Worm (Caenorhabditis elegans) whole organism, L4 larva: Measurements from ENCODE around the gene C05E11.2.
A peak's percentile ranks its signal among the peaks of the same experiment; 100 is the strongest.

ENCODE experiments used
- F26F4.8 ChIP-seq: fragments of 200-800 bp; sonication (Bioruptor generic); conservative IDR thresholded peaks from 2 replicates; pipeline ENCODE4 v1.3.6; 2022; ENCODE audit warnings: missing genetic modification characterization, missing compliant biosample characterization
- F37D6.2 ChIP-seq: sonication (generic microtip); optimal IDR thresholded peaks from 2 replicates; lab custom pipeline; 2016; ENCODE audit warnings: mild to moderate bottlenecking, missing genetic modification characterization, missing compliant biosample characterization
- F49E8.2 ChIP-seq: sonication (generic microtip); optimal IDR thresholded peaks from 2 replicates; lab custom pipeline; 2016; ENCODE audit warnings: missing compliant biosample characterization, mild to moderate bottlenecking, missing genetic modification characterization, borderline replicate concordance
- T20F7.1 ChIP-seq: fragments of 200-800 bp; sonication (Bioruptor generic); optimal IDR thresholded peaks from 2 replicates; lab custom pipeline; 2018; ENCODE audit warnings: mild to moderate bottlenecking, missing genetic modification characterization, missing compliant biosample characterization
- Y48G9A.11 ChIP-seq: fragments of 200-800 bp; sonication (Bioruptor generic); IDR thresholded peaks from 2 replicates; pipeline ENCODE4 v1.3.6; 2022; ENCODE audit warnings: missing genetic modification reagents, missing genetic modification characterization, missing compliant biosample characterization
- Y5F2A.4 ChIP-seq: fragments of 200-800 bp; sonication (Bioruptor generic); optimal IDR thresholded peaks from 2 replicates; lab custom pipeline; 2018; ENCODE audit warnings: mild to moderate bottlenecking, missing genetic modification characterization, missing compliant biosample characterization
- aha-1 ChIP-seq: fragments of 150-350 bp; peaks from one replicate; lab custom pipeline; 2014; ENCODE audit warnings: missing biosample characterization, missing genetic modification characterization
- ama-1 ChIP-seq: fragments of 150-350 bp; optimal IDR thresholded peaks from 2 replicates; lab custom pipeline; 2014; ENCODE audit warnings: inconsistent platforms, mixed read lengths
- arid-1 ChIP-seq: fragments of 200-800 bp; sonication (Bioruptor generic); conservative IDR thresholded peaks from 2 replicates; pipeline ENCODE4 v1.3.6; 2022; ENCODE audit warnings: missing genetic modification reagents, missing genetic modification characterization, missing compliant biosample characterization
- attf-4 ChIP-seq: sonication (generic microtip); optimal IDR thresholded peaks from 3 replicates; lab custom pipeline; 2017; ENCODE audit warnings: missing biosample characterization, missing genetic modification characterization
- ceh-20 ChIP-seq: fragments of 200-800 bp; sonication (Bioruptor generic); IDR thresholded peaks from 2 replicates; pipeline ENCODE4 v1.3.6; 2022; ENCODE audit warnings: missing genetic modification reagents, missing genetic modification characterization, missing compliant biosample characterization
- ceh-62 ChIP-seq: sonication (generic microtip); optimal IDR thresholded peaks from 2 replicates; lab custom pipeline; 2017; ENCODE audit warnings: missing biosample characterization, missing genetic modification characterization
- ceh-82 ChIP-seq: sonication (generic microtip); optimal IDR thresholded peaks from 2 replicates; lab custom pipeline; 2017; ENCODE audit warnings: missing biosample characterization, missing genetic modification characterization
- ces-1 ChIP-seq: fragments of 150-350 bp; sonication (generic microtip); optimal IDR thresholded peaks from 4 replicates; lab custom pipeline; 2014; ENCODE audit warnings: missing biosample characterization, missing genetic modification reagents, missing genetic modification characterization
- cey-2 ChIP-seq: sonication (generic microtip); optimal IDR thresholded peaks from 3 replicates; lab custom pipeline; 2017; ENCODE audit warnings: missing genetic modification characterization, mild to moderate bottlenecking, missing compliant biosample characterization, antibody characterized with exemption, borderline replicate concordance; ENCODE audit not compliant: insufficient read depth
- ctbp-1 ChIP-seq: fragments of 200-800 bp; sonication (Bioruptor generic); IDR thresholded peaks from 2 replicates; pipeline ENCODE4 v1.3.6; 2022; ENCODE audit warnings: missing genetic modification reagents, missing genetic modification characterization, missing compliant biosample characterization
- daf-16 ChIP-seq, 3 experiments: sonication (generic microtip); optimal IDR thresholded peaks; 2 replicates each; lab custom pipeline; 2016 to 2017; ENCODE audit warnings: missing genetic modification characterization in 3 of 3, missing genetic modification reagents in 3 of 3, mild to moderate bottlenecking in 2 of 3, missing compliant biosample characterization in 2 of 3, missing biosample characterization in 1 of 3, moderate library complexity in 1 of 3
- daf-19 ChIP-seq: fragments of 200-800 bp; sonication (Bioruptor generic); conservative IDR thresholded peaks from 2 replicates; pipeline ENCODE4 v1.3.6; 2022; ENCODE audit warnings: missing genetic modification characterization, missing compliant biosample characterization
- dmd-6 ChIP-seq: fragments of 200-800 bp; sonication (Bioruptor generic); IDR thresholded peaks from 2 replicates; pipeline ENCODE4 v1.3.6; 2022; ENCODE audit warnings: missing genetic modification reagents, missing genetic modification characterization, missing compliant biosample characterization
- dve-1 ChIP-seq: sonication (generic microtip); optimal IDR thresholded peaks from 2 replicates; lab custom pipeline; 2017; ENCODE audit warnings: antibody characterized with exemption, mild to moderate bottlenecking, missing genetic modification characterization, missing compliant biosample characterization; ENCODE audit not compliant: insufficient read depth
- fkh-10 ChIP-seq: fragments of 150-350 bp; optimal IDR thresholded peaks from 2 replicates; lab custom pipeline; 2014; ENCODE audit warnings: missing biosample characterization, missing genetic modification reagents, missing genetic modification characterization
- gei-8 ChIP-seq: fragments of 200-800 bp; sonication (Bioruptor generic); optimal IDR thresholded peaks from 2 replicates; lab custom pipeline; 2018; ENCODE audit warnings: mild to moderate bottlenecking, missing genetic modification characterization, missing compliant biosample characterization
- hlh-11 ChIP-seq: fragments of 200-800 bp; sonication (Bioruptor generic); optimal IDR thresholded peaks from 2 replicates; lab custom pipeline; 2018; ENCODE audit warnings: mild to moderate bottlenecking, missing genetic modification characterization, missing compliant biosample characterization
- hlh-30 ChIP-seq: sonication (generic microtip); optimal IDR thresholded peaks from 2 replicates; lab custom pipeline; 2017; ENCODE audit warnings: antibody characterized with exemption, mild to moderate bottlenecking, missing genetic modification characterization, missing compliant biosample characterization; ENCODE audit not compliant: insufficient read depth
- hmg-1.1 ChIP-seq: fragments of 200-800 bp; sonication (Bioruptor generic); IDR thresholded peaks from 2 replicates; pipeline ENCODE4 v1.3.6; 2022; ENCODE audit warnings: missing genetic modification reagents, missing genetic modification characterization, missing compliant biosample characterization
- lin-15B ChIP-seq: fragments of 150-350 bp; sonication (generic microtip); optimal IDR thresholded peaks from 3 replicates; lab custom pipeline; 2014; ENCODE audit warnings: missing biosample characterization, missing genetic modification characterization
- lin-38 ChIP-seq: fragments of 200-800 bp; sonication (Bioruptor generic); IDR thresholded peaks from 2 replicates; pipeline ENCODE4 v1.3.6; 2022; ENCODE audit warnings: missing genetic modification reagents, missing genetic modification characterization, missing compliant biosample characterization
- mdl-1 ChIP-seq, 2 experiments: fragments of 150-350 bp in 1 of 2; sonication (generic microtip) in 1 of 2; optimal IDR thresholded peaks; 2 replicates each; lab custom pipeline; 2014 to 2017; ENCODE audit warnings: missing biosample characterization in 2 of 2, missing genetic modification characterization in 2 of 2
- mep-1 ChIP-seq: fragments of 150-350 bp; sonication (generic microtip); optimal IDR thresholded peaks from 3 replicates; lab custom pipeline; 2014; ENCODE audit warnings: missing biosample characterization, missing genetic modification characterization
- nhr-28 ChIP-seq: fragments of 150-350 bp; optimal IDR thresholded peaks from 2 replicates; lab custom pipeline; 2014; ENCODE audit warnings: missing biosample characterization, missing genetic modification characterization
- nhr-41 ChIP-seq: fragments of 200-800 bp; sonication (Bioruptor generic); IDR thresholded peaks from 2 replicates; pipeline ENCODE4 v1.3.6; 2022; ENCODE audit warnings: missing genetic modification reagents, missing genetic modification characterization, missing compliant biosample characterization
- nhr-6 ChIP-seq: fragments of 150-350 bp; optimal IDR thresholded peaks from 2 replicates; lab custom pipeline; 2014; ENCODE audit warnings: missing biosample characterization, missing genetic modification characterization
- nhr-77 ChIP-seq: fragments of 150-350 bp; optimal IDR thresholded peaks from 2 replicates; lab custom pipeline; 2014; ENCODE audit warnings: missing biosample characterization, missing genetic modification characterization
- saeg-2 ChIP-seq: fragments of 200-800 bp; sonication (Bioruptor generic); IDR thresholded peaks from 2 replicates; pipeline ENCODE4 v1.3.6; 2022; ENCODE audit warnings: missing genetic modification reagents, missing genetic modification characterization, missing compliant biosample characterization
- set-16 ChIP-seq: fragments of 200-800 bp; sonication (Bioruptor generic); IDR thresholded peaks from 2 replicates; pipeline ENCODE4 v1.3.6; 2022; ENCODE audit warnings: missing genetic modification reagents, missing genetic modification characterization, missing compliant biosample characterization
- snpc-1.2 ChIP-seq: fragments of 200-800 bp; sonication (Bioruptor generic); IDR thresholded peaks from 2 replicates; pipeline ENCODE4 v1.3.6; 2022; ENCODE audit warnings: missing genetic modification reagents, missing genetic modification characterization, missing compliant biosample characterization
- spr-1 ChIP-seq: sonication (generic microtip); optimal IDR thresholded peaks from 2 replicates; lab custom pipeline; 2016; ENCODE audit warnings: mild to moderate bottlenecking, missing genetic modification characterization, missing compliant biosample characterization
- tra-1 ChIP-seq: fragments of 200-800 bp; sonication (Bioruptor generic); IDR thresholded peaks from 2 replicates; pipeline ENCODE4 v1.3.6; 2022; ENCODE audit warnings: missing genetic modification reagents, missing genetic modification characterization, missing compliant biosample characterization
- unc-130 ChIP-seq: sonication (generic microtip); optimal IDR thresholded peaks from 2 replicates; lab custom pipeline; 2016; ENCODE audit warnings: missing genetic modification reagents, missing genetic modification characterization, missing compliant biosample characterization
- unc-62 ChIP-seq, 3 experiments: fragments of 150-350 bp in 1 of 3; sonication (generic microtip); optimal IDR thresholded peaks in 2 of 3; peaks in 1 of 3; 1 replicate in 1 of 3; 2 replicates in 2 of 3; lab custom pipeline; 2014 to 2017; ENCODE audit warnings: missing biosample characterization in 3 of 3, missing genetic modification characterization in 3 of 3, missing genetic modification reagents in 3 of 3, missing genotype in 1 of 3
- vab-7 ChIP-seq: fragments of 200-800 bp; sonication (Bioruptor generic); IDR thresholded peaks from 2 replicates; pipeline ENCODE4 v1.3.6; 2022; ENCODE audit warnings: missing genetic modification reagents, missing genetic modification characterization, missing compliant biosample characterization
- zag-1 ChIP-seq: fragments of 150-350 bp; optimal IDR thresholded peaks from 2 replicates; lab custom pipeline; 2014; ENCODE audit warnings: missing biosample characterization, missing genetic modification characterization

The C05E11.2 gene

DNA sequence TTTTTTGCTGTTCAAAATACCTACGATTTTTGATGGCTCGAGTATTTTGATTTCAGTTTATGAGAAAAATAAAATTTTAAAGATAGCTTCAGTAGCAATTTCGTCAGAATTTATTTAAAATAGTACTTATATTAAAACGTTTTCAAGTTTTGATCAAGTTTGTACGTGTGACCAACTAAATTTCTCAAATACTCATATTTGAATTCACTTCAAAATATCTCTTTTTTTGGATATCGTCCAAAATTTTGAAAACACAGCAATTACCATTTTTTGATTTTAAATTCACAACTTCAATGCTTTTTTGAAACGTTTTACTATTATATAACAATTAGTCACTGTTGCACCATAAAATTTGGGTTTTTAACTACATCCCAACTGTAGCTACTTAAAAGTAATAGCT, 40.2 kb downstream of the C05E11.2 start:
- TF ChIP-seq unc-62 (GFP tag; optimal IDR thresholded peaks at IDR 0.05 in 1 of 2; lab: Kevin White, UChicago), result peak in 1 of 2 experiments; percentile 91
- no peak for TF ChIP-seq unc-62 (tag; optimal IDR thresholded peaks at IDR 0.05; lab: Kevin White, UChicago)
- TF ChIP-seq cey-2 (tag; lab: Kevin White, UChicago), result no peak
- TF ChIP-seq Y5F2A.4, result no peak
- peak; percentile 55 for TF ChIP-seq aha-1 (tag; lab: Kevin White, UChicago)
- no peak for TF ChIP-seq lin-38 (GFP tag; lab: Robert Waterston, UW)
- no peak for TF ChIP-seq daf-19 (GFP tag; lab: Robert Waterston, UW)
- TF ChIP-seq ceh-82, result no peak

DNA sequence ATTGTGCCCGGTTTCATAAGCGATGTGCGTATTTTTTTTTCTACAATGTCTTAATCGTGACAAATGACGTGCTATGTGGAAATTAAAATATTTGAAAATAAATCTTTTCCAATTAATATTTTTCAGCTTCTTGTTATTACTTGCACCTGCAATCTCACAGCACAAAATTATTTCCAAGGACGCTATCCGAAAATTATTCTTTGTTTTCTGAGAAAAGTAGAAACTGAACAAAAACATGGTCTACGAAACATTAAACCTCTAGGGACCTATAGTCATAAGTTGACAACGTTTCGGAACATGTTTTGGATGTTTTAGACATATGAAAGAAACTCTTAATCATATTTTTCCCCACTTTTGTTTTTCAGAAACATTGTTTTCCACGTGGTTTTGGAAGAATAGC, 41.6 kb downstream of the C05E11.2 start:
- TF ChIP-seq vab-7 (GFP tag; lab: Robert Waterston, UW) (no peak), aha-1 (tag; lab: Kevin White, UChicago) (peak; percentile 74)
- TF ChIP-seq, all 104 proteins: peak for 1

DNA sequence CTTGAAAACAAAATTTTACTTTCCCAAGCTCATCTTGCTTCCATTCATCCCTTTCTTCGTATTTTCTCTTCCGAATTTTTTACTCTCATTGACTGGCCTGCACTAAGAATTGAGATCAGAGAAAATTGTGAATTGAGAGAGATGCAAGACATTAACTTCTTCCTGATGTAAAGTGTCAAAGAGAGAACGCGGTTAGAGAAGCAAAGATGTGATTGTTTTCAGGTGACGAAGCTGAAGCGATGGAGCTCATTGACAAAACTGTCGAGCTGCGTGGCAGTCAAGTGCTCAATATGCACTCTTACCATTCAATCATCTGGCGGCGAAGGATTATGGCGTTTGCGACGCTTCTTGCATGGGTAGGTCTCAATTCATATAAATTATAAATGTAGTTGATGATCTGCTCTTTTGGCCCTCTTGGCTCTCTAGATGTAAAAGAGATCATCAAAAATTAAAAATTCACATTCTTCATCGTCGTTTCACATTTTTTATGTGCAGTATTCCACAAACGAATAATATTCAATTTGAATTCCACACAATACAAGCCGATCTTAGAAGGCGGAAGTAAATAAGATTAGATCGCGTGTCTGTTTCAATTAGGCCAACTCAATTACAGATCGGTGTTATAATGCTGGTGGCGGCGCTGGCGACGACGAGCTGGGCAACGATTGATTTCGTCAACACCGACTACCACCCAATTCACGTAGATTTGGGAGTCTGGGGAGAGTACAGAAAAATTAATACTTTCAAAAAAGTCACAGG, 42.3 kb downstream of the C05E11.2 start:
- TF ChIP-seq unc-62 (GFP tag; optimal IDR thresholded peaks at IDR 0.05 in 1 of 2; lab: Kevin White, UChicago) (peak in 1 of 2 experiments; percentile 79), unc-62 (tag; optimal IDR thresholded peaks at IDR 0.05; lab: Kevin White, UChicago) (no peak), aha-1 (tag; lab: Kevin White, UChicago) (peak; percentile 20), Y48G9A.11 (no peak), ama-1 (no peak), F26F4.8 (GFP tag; lab: Robert Waterston, UW) (no peak), fkh-10 (GFP tag; lab: Kevin White, UChicago) (no peak), attf-4 (tag; lab: Kevin White, UChicago) (no peak), daf-16 (GFP tag; optimal IDR thresholded peaks at IDR 0.05; lab: Kevin White, UChicago) (peak in 1 of 2 experiments; percentile 24), daf-16 (tag; optimal IDR thresholded peaks at IDR 0.05; lab: Kevin White, UChicago) (no peak)

DNA sequence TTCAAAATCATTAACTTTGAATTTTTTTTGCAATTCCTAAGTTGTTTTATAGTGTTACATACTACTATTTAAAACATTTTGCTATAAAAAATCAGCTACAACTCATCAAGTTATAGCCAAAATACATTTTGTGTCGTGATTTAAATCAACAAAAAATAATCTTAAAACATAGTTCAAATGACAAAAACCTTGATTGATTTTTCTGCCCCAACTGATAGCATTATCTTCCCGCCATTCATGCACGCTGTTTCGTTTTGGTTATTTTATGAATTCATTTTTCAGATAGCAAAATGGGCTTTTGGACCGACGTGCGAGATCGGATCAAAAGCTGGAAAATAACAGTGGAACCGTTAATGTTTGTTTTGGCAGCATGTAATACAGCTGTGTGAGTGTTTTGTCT, 45.4 kb downstream of the C05E11.2 start, which contains the start of gene slcr-46.1:
Gene slcr-46.1 (plus strand): TSS at position 274 of the 400 bp plus-strand sequence.
- TF ChIP-seq ceh-62, result no peak
- no peak for TF ChIP-seq nhr-41 (GFP tag; lab: Robert Waterston, UW)
- no peak for TF ChIP-seq hmg-1.1
- no peak for TF ChIP-seq mdl-1 (tag; optimal IDR thresholded peaks at IDR 0.05; lab: Kevin White, UChicago)
- peak; percentile 36 for TF ChIP-seq hlh-11 (tag; lab: Kevin White, UChicago)
- TF ChIP-seq spr-1 (tag; lab: Kevin White, UChicago), result no peak
- TF ChIP-seq mep-1 (tag; lab: Kevin White, UChicago), result no peak
- TF ChIP-seq nhr-77, result no peak
- no peak for TF ChIP-seq arid-1 (GFP tag; lab: Robert Waterston, UW)
- TF ChIP-seq nhr-28, result peak; percentile 51
- no peak for TF ChIP-seq nhr-6 (tag; lab: Kevin White, UChicago)
- no peak for TF ChIP-seq tra-1
- TF ChIP-seq dmd-6 (GFP tag; lab: Robert Waterston, UW), result peak; percentile 46; the same call in 1 of the 2 replicates
- no peak for TF ChIP-seq unc-130
- no peak for TF ChIP-seq set-16 (GFP tag; lab: Robert Waterston, UW)
- peak; percentile 2 for TF ChIP-seq dve-1 (tag; lab: Kevin White, UChicago)
- TF ChIP-seq snpc-1.2 (GFP tag; lab: Robert Waterston, UW), result no peak
- no peak for TF ChIP-seq hlh-30 (tag; lab: Kevin White, UChicago)
- TF ChIP-seq lin-15B (tag; lab: Kevin White, UChicago), result no peak
- no peak for TF ChIP-seq ctbp-1 (GFP tag; lab: Robert Waterston, UW)
- no peak for TF ChIP-seq ceh-20
- no peak for TF ChIP-seq F26F4.8 (GFP tag; lab: Robert Waterston, UW)
- TF ChIP-seq saeg-2 (GFP tag; lab: Robert Waterston, UW), result no peak
- no peak for TF ChIP-seq ces-1 (GFP tag; lab: Kevin White, UChicago)
- no peak for TF ChIP-seq F49E8.2 (tag; lab: Kevin White, UChicago)
- TF ChIP-seq T20F7.1, result no peak
- TF ChIP-seq F37D6.2 (tag; lab: Kevin White, UChicago), result no peak
- TF ChIP-seq gei-8 (GFP tag; lab: Kevin White, UChicago), result no peak
- no peak for TF ChIP-seq Y48G9A.11
- TF ChIP-seq unc-62 (GFP tag; optimal IDR thresholded peaks at IDR 0.05 in 1 of 2; lab: Kevin White, UChicago), result no peak
- no peak for TF ChIP-seq unc-62 (tag; optimal IDR thresholded peaks at IDR 0.05; lab: Kevin White, UChicago)
- TF ChIP-seq zag-1 (tag; lab: Kevin White, UChicago), result no peak
